Worm (Caenorhabditis elegans) whole organism, mixed stage, embryonic: Measurements from ENCODE around the gene F47B10.4.

ENCODE experiments used
- M03D4.4 ChIP-seq: sonication (generic microtip); optimal IDR thresholded peaks from 2 replicates; lab custom pipeline; 2017; ENCODE audit warnings: mild to moderate bottlenecking, missing genetic modification characterization, missing compliant biosample characterization
- bed-3 ChIP-seq: fragments of 200-800 bp; sonication (Bioruptor generic); optimal IDR thresholded peaks from 3 replicates; lab custom pipeline; 2018; ENCODE audit warnings: mild to moderate bottlenecking, missing genetic modification characterization, moderate library complexity, missing compliant biosample characterization
- ceh-39 ChIP-seq: fragments of 150-350 bp; optimal IDR thresholded peaks from 2 replicates; lab custom pipeline; 2014; ENCODE audit warnings: missing biosample characterization, missing genetic modification characterization
- ceh-83 ChIP-seq: fragments of 200-800 bp; sonication (Bioruptor generic); optimal IDR thresholded peaks from 2 replicates; lab custom pipeline; 2018; ENCODE audit warnings: mild to moderate bottlenecking, missing genetic modification characterization, missing compliant biosample characterization
- ces-1 ChIP-seq: fragments of 150-350 bp; optimal IDR thresholded peaks from 2 replicates; lab custom pipeline; 2014; ENCODE audit warnings: missing biosample characterization, missing genetic modification reagents, missing genetic modification characterization
- cnd-1 ChIP-seq: fragments of 200-800 bp; sonication (Bioruptor generic); optimal IDR thresholded peaks from 2 replicates; lab custom pipeline; 2018; ENCODE audit warnings: mild to moderate bottlenecking, missing genetic modification characterization, missing compliant biosample characterization
- elt-1 ChIP-seq: sonication (generic microtip); optimal IDR thresholded peaks from 2 replicates; lab custom pipeline; 2017; ENCODE audit warnings: missing genetic modification characterization, mild to moderate bottlenecking, missing compliant biosample characterization, antibody characterized with exemption, moderate library complexity, borderline replicate concordance; ENCODE audit not compliant: insufficient read depth
- elt-3 ChIP-seq: fragments of 150-350 bp; optimal IDR thresholded peaks from 2 replicates; lab custom pipeline; 2014; ENCODE audit warnings: missing biosample characterization, missing genetic modification characterization
- flh-1 ChIP-seq: fragments of 200-800 bp; sonication (Bioruptor generic); optimal IDR thresholded peaks from 2 replicates; lab custom pipeline; 2018; ENCODE audit warnings: mild to moderate bottlenecking, missing genetic modification characterization, moderate library complexity, missing compliant biosample characterization
- ham-2 ChIP-seq: fragments of 200-800 bp; sonication (Bioruptor generic); optimal IDR thresholded peaks from 2 replicates; lab custom pipeline; 2018; ENCODE audit warnings: mild to moderate bottlenecking, missing genetic modification characterization, missing compliant biosample characterization
- hlh-1 ChIP-seq: fragments of 150-350 bp; optimal IDR thresholded peaks from 2 replicates; lab custom pipeline; 2014; ENCODE audit warnings: missing biosample characterization, missing genetic modification reagents, missing genetic modification characterization
- lin-13 ChIP-seq: fragments of 150-350 bp; optimal IDR thresholded peaks from 2 replicates; lab custom pipeline; 2014; ENCODE audit warnings: missing biosample characterization, missing genetic modification characterization
- lin-32 ChIP-seq: fragments of 200-800 bp; sonication (Bioruptor generic); optimal IDR thresholded peaks from 2 replicates; lab custom pipeline; 2018; ENCODE audit warnings: mild to moderate bottlenecking, missing genetic modification characterization, missing compliant biosample characterization
- lsy-2 ChIP-seq: fragments of 150-350 bp; optimal IDR thresholded peaks from 2 replicates; lab custom pipeline; 2014; ENCODE audit warnings: missing biosample characterization, missing genetic modification characterization
- mab-5 ChIP-seq: fragments of 150-350 bp; optimal IDR thresholded peaks from 2 replicates; lab custom pipeline; 2014; ENCODE audit warnings: missing biosample characterization, missing genetic modification characterization
- mep-1 ChIP-seq: fragments of 150-350 bp; optimal IDR thresholded peaks from 2 replicates; lab custom pipeline; 2017; ENCODE audit warnings: missing biosample characterization, missing genetic modification reagents, missing genetic modification characterization, inconsistent platforms
- mls-2 ChIP-seq: sonication (generic microtip); optimal IDR thresholded peaks from 2 replicates; lab custom pipeline; 2016; ENCODE audit warnings: mild to moderate bottlenecking, missing genetic modification characterization, moderate library complexity, missing compliant biosample characterization
- nhr-12 ChIP-seq: fragments of 150-350 bp; optimal IDR thresholded peaks from 2 replicates; lab custom pipeline; 2014; ENCODE audit warnings: missing biosample characterization, missing genetic modification characterization
- nhr-2 ChIP-seq: fragments of 150-350 bp; optimal IDR thresholded peaks from 2 replicates; lab custom pipeline; 2014; ENCODE audit warnings: missing biosample characterization, missing genetic modification characterization
- nhr-237 ChIP-seq: fragments of 150-350 bp; optimal IDR thresholded peaks from 2 replicates; lab custom pipeline; 2014; ENCODE audit warnings: missing biosample characterization, missing genetic modification characterization
- nhr-28 ChIP-seq: fragments of 150-350 bp; optimal IDR thresholded peaks from 2 replicates; lab custom pipeline; 2014; ENCODE audit warnings: missing biosample characterization, missing genetic modification characterization
- nhr-76 ChIP-seq: sonication (generic microtip); optimal IDR thresholded peaks from 2 replicates; lab custom pipeline; 2017; ENCODE audit warnings: missing biosample characterization, missing genetic modification characterization
- pha-4 ChIP-seq: fragments of 150-350 bp; optimal IDR thresholded peaks from 2 replicates; lab custom pipeline; 2018; ENCODE audit warnings: missing biosample characterization, missing genetic modification reagents, missing genetic modification characterization
- snpc-4 ChIP-seq: fragments of 150-350 bp; optimal IDR thresholded peaks from 2 replicates; lab custom pipeline; 2014; ENCODE audit warnings: missing biosample characterization, missing genetic modification characterization
- sptf-1 ChIP-seq: sonication (generic microtip); optimal IDR thresholded peaks from 2 replicates; lab custom pipeline; 2017; ENCODE audit warnings: mild to moderate bottlenecking, missing genetic modification characterization, moderate library complexity, missing compliant biosample characterization
- tbx-8 ChIP-seq: fragments of 200-800 bp; sonication (Bioruptor generic); optimal IDR thresholded peaks from 2 replicates; lab custom pipeline; 2018; ENCODE audit warnings: mild to moderate bottlenecking, missing genetic modification characterization, moderate library complexity, missing compliant biosample characterization
- unc-120 ChIP-seq: sonication (generic microtip); optimal IDR thresholded peaks from 2 replicates; lab custom pipeline; 2017; ENCODE audit warnings: missing genetic modification characterization, missing compliant biosample characterization; ENCODE audit not compliant: poor library complexity, severe bottlenecking
- unc-39 ChIP-seq: fragments of 150-350 bp; optimal IDR thresholded peaks from 2 replicates; lab custom pipeline; 2014; ENCODE audit warnings: missing biosample characterization, missing genetic modification characterization
- unc-62 ChIP-seq: fragments of 150-350 bp; optimal IDR thresholded peaks from 2 replicates; lab custom pipeline; 2014; ENCODE audit warnings: missing biosample characterization, missing genetic modification reagents, missing genetic modification characterization
- zip-8 ChIP-seq: fragments of 150-350 bp; optimal IDR thresholded peaks from 2 replicates; lab custom pipeline; 2014; ENCODE audit warnings: missing biosample characterization, missing genetic modification characterization
- ztf-11 ChIP-seq: fragments of 150-350 bp; optimal IDR thresholded peaks from 2 replicates; lab custom pipeline; 2014; ENCODE audit warnings: missing biosample characterization, missing genetic modification characterization

The F47B10.4 gene

ce11 chrX:10927136-10927535 is 36.1 kb downstream of the F47B10.4 start:
- TF ChIP-seq nhr-2 (tag; lab: Kevin White, UChicago) (peak; percentile 57), lin-32 (GFP tag; lab: Kevin White, UChicago) (peak; percentile 68), hlh-1 (tag; lab: Kevin White, UChicago) (no peak), mls-2 (tag; lab: Kevin White, UChicago) (no peak), zip-8 (tag; lab: Kevin White, UChicago) (peak; percentile 34), unc-120 (tag; lab: Kevin White, UChicago) (no peak), ces-1 (GFP tag; lab: Kevin White, UChicago) (no peak)
- TF ChIP-seq, all 35 proteins: peak for 3

ce11 chrX:10928948-10929563 is 38.0 kb downstream of the F47B10.4 start, which contains the start of gene dgn-1:
dgn-1 (minus strand) TSS chrX:10928998.
- no peak for TF ChIP-seq cnd-1 (tag; lab: Kevin White, UChicago)
- no peak for TF ChIP-seq ham-2 (GFP tag; lab: Kevin White, UChicago)
- TF ChIP-seq nhr-28 (tag; lab: Kevin White, UChicago): no peak
- TF ChIP-seq ceh-39 (tag; lab: Kevin White, UChicago): no peak
- no peak for TF ChIP-seq tbx-8 (GFP tag; lab: Kevin White, UChicago)
- TF ChIP-seq mep-1 (tag; lab: Kevin White, UChicago): no peak
- no peak for TF ChIP-seq ceh-83 (GFP tag; lab: Kevin White, UChicago)
- TF ChIP-seq sptf-1: no peak
- TF ChIP-seq nhr-12 (tag; lab: Kevin White, UChicago): no peak
- no peak for TF ChIP-seq nhr-237 (tag; lab: Kevin White, UChicago)
- TF ChIP-seq unc-39: no peak
- TF ChIP-seq nhr-76 (tag; lab: Kevin White, UChicago): no peak
- no peak for TF ChIP-seq hlh-1 (tag; lab: Kevin White, UChicago)
- TF ChIP-seq flh-1 (GFP tag; lab: Kevin White, UChicago): no peak
- no peak for TF ChIP-seq unc-120 (tag; lab: Kevin White, UChicago)
- TF ChIP-seq lin-13 (tag; lab: Kevin White, UChicago): no peak
- TF ChIP-seq snpc-4 (tag; lab: Kevin White, UChicago): no peak
- TF ChIP-seq, all 35 proteins: peak for 0

- TF ChIP-seq nhr-28 (tag; lab: Kevin White, UChicago) (no peak), ceh-39 (tag; lab: Kevin White, UChicago) (no peak), zip-8 (tag; lab: Kevin White, UChicago) (peak; percentile 88), unc-39 (no peak), nhr-12 (tag; lab: Kevin White, UChicago) (no peak), cnd-1 (tag; lab: Kevin White, UChicago) (no peak), elt-3 (no peak), unc-62 (GFP tag; lab: Kevin White, UChicago) (peak; percentile 66), mls-2 (tag; lab: Kevin White, UChicago) (no peak), sptf-1 (no peak), nhr-237 (tag; lab: Kevin White, UChicago) (no peak), nhr-76 (tag; lab: Kevin White, UChicago) (no peak), lin-13 (tag; lab: Kevin White, UChicago) (no peak), mep-1 (tag; lab: Kevin White, UChicago) (no peak), hlh-1 (tag; lab: Kevin White, UChicago) (no peak), pha-4 (tag; lab: Kevin White, UChicago) (no peak), ces-1 (GFP tag; lab: Kevin White, UChicago) (no peak), ham-2 (GFP tag; lab: Kevin White, UChicago) (peak; percentile 32), elt-1 (peak; percentile 91), tbx-8 (GFP tag; lab: Kevin White, UChicago) (no peak), ztf-11 (tag; lab: Kevin White, UChicago) (no peak), mab-5 (tag; lab: Kevin White, UChicago) (no peak), ceh-83 (GFP tag; lab: Kevin White, UChicago) (no peak), nhr-2 (tag; lab: Kevin White, UChicago) (peak; percentile 86), flh-1 (GFP tag; lab: Kevin White, UChicago) (no peak), bed-3 (GFP tag; lab: Kevin White, UChicago) (no peak), snpc-4 (tag; lab: Kevin White, UChicago) (no peak), lsy-2 (tag; lab: Kevin White, UChicago) (no peak), M03D4.4 (no peak)
Observed at ce11 chrX:10932087-10932486, 41.0 kb downstream of the F47B10.4 start.
